Worm (Caenorhabditis elegans) whole organism, L1 larva: Measurements from ENCODE around the gene T24B8.3.

Experiments
- C16A3.4 ChIP-seq: fragments of 150-350 bp; optimal IDR thresholded peaks from 2 replicates; lab custom pipeline; 2014; ENCODE audit warnings: missing biosample characterization, missing genetic modification characterization
- C34B4.2 ChIP-seq: sonication (generic microtip); optimal IDR thresholded peaks from 2 replicates; lab custom pipeline; 2017; ENCODE audit warnings: mild to moderate bottlenecking, missing genetic modification characterization, missing compliant biosample characterization
- F16B12.6 ChIP-seq: fragments of 150-350 bp; optimal IDR thresholded peaks from 2 replicates; lab custom pipeline; 2014; ENCODE audit warnings: missing biosample characterization, missing genetic modification characterization
- Y116A8C.19 ChIP-seq: sonication (generic microtip); optimal IDR thresholded peaks from 2 replicates; lab custom pipeline; 2016; ENCODE audit warnings: missing compliant biosample characterization, missing genetic modification characterization, borderline replicate concordance
- aly-2 ChIP-seq: fragments of 150-350 bp; optimal IDR thresholded peaks from 2 replicates; lab custom pipeline; 2014; ENCODE audit warnings: missing biosample characterization, missing genetic modification characterization
- ceh-88 ChIP-seq: fragments of 200-800 bp; sonication (Bioruptor generic); IDR thresholded peaks from 2 replicates; pipeline ENCODE4 v1.3.6; 2022; ENCODE audit warnings: missing genetic modification characterization, missing compliant biosample characterization
- ceh-90 ChIP-seq: sonication (generic microtip); optimal IDR thresholded peaks from 2 replicates; lab custom pipeline; 2016; ENCODE audit warnings: missing genetic modification characterization, missing compliant biosample characterization
- ces-1 ChIP-seq: fragments of 150-350 bp; optimal IDR thresholded peaks from 2 replicates; lab custom pipeline; 2014; ENCODE audit warnings: missing biosample characterization, missing genetic modification reagents, missing genetic modification characterization
- dsc-1 ChIP-seq: sonication (generic microtip); optimal IDR thresholded peaks from 2 replicates; lab custom pipeline; 2016; ENCODE audit warnings: mild to moderate bottlenecking, missing genetic modification characterization, missing compliant biosample characterization
- efl-1 ChIP-seq, 4 experiments: fragments of 150-350 bp; optimal IDR thresholded peaks in 3 of 4; peaks in 1 of 4; 1 replicate in 1 of 4; 2 replicates in 3 of 4; lab custom pipeline; 2014; ENCODE audit warnings: missing biosample characterization in 2 of 4, missing genetic modification characterization in 2 of 4, missing genetic modification reagents in 2 of 4
- efl-3 ChIP-seq: fragments of 200-800 bp; sonication (Bioruptor generic); optimal IDR thresholded peaks from 2 replicates; lab custom pipeline; 2018; ENCODE audit warnings: mild to moderate bottlenecking, missing genetic modification characterization, missing compliant biosample characterization
- egl-13 ChIP-seq: sonication (generic microtip); optimal IDR thresholded peaks from 2 replicates; lab custom pipeline; 2016; ENCODE audit warnings: missing genotype, missing genetic modification reagents, missing genetic modification characterization, missing compliant biosample characterization
- egl-27 ChIP-seq, 2 experiments: fragments of 150-350 bp in 1 of 2; sonication (generic microtip); optimal IDR thresholded peaks; 3 replicates each; lab custom pipeline; 2017 to 2018; ENCODE audit warnings: missing biosample characterization in 2 of 2, missing genetic modification characterization in 2 of 2, missing genetic modification reagents in 2 of 2
- elt-2 ChIP-seq: sonication (generic microtip); optimal IDR thresholded peaks from 2 replicates; lab custom pipeline; 2016; ENCODE audit warnings: missing genetic modification characterization, mild to moderate bottlenecking, inconsistent platforms, missing compliant biosample characterization, missing genetic modification reagents
- elt-3 ChIP-seq, 6 experiments: fragments of 150-350 bp in 1 of 6; sonication (generic microtip); optimal IDR thresholded peaks; 2 replicates each; lab custom pipeline; 2017 to 2018; ENCODE audit warnings: missing biosample characterization in 6 of 6, missing genetic modification characterization in 6 of 6, inconsistent platforms in 1 of 6
- fkh-10 ChIP-seq: sonication (generic microtip); optimal IDR thresholded peaks from 2 replicates; lab custom pipeline; 2017; ENCODE audit warnings: missing biosample characterization, missing genetic modification reagents, missing genetic modification characterization
- fkh-4 ChIP-seq: sonication (generic microtip); optimal IDR thresholded peaks from 2 replicates; lab custom pipeline; 2016; ENCODE audit warnings: missing compliant biosample characterization, missing genetic modification characterization, borderline replicate concordance
- grh-1 ChIP-seq: fragments of 200-800 bp; sonication (Bioruptor generic); IDR thresholded peaks from 2 replicates; pipeline ENCODE4 v1.3.6; 2022; ENCODE audit warnings: missing genetic modification reagents, missing genetic modification characterization, missing compliant biosample characterization
- hlh-17 ChIP-seq: fragments of 200-800 bp; sonication (Bioruptor generic); optimal IDR thresholded peaks from 2 replicates; lab custom pipeline; 2018; ENCODE audit warnings: missing genetic modification characterization, mild to moderate bottlenecking, missing compliant biosample characterization, moderate library complexity, borderline replicate concordance
- hlh-4 ChIP-seq: sonication (generic microtip); optimal IDR thresholded peaks from 2 replicates; lab custom pipeline; 2016; ENCODE audit warnings: mild to moderate bottlenecking, missing genetic modification characterization, missing compliant biosample characterization
- isw-1 ChIP-seq: fragments of 200-800 bp; sonication (Bioruptor generic); IDR thresholded peaks from 2 replicates; pipeline ENCODE4 v1.3.6; 2022; ENCODE audit warnings: missing genetic modification characterization, missing compliant biosample characterization
- jun-1 ChIP-seq: fragments of 150-350 bp; optimal IDR thresholded peaks from 2 replicates; lab custom pipeline; 2014; ENCODE audit warnings: missing biosample characterization, missing genetic modification reagents, missing genetic modification characterization
- lin-14 ChIP-seq: fragments of 200-800 bp; sonication (Bioruptor generic); optimal IDR thresholded peaks from 2 replicates; lab custom pipeline; 2018; ENCODE audit warnings: mild to moderate bottlenecking, missing genetic modification characterization, moderate library complexity, missing compliant biosample characterization
- lin-15B ChIP-seq: fragments of 150-350 bp; sonication (generic microtip); optimal IDR thresholded peaks from 3 replicates; lab custom pipeline; 2014; ENCODE audit warnings: missing biosample characterization, missing genetic modification characterization
- lin-35 ChIP-seq, 2 experiments: fragments of 150-350 bp; optimal IDR thresholded peaks; 2 replicates each; lab custom pipeline; 2014; ENCODE audit warnings: missing biosample characterization in 2 of 2, missing genetic modification characterization in 2 of 2, missing genetic modification reagents in 2 of 2
- lin-39 ChIP-seq: fragments of 150-350 bp; optimal IDR thresholded peaks from 2 replicates; lab custom pipeline; 2014; ENCODE audit warnings: missing biosample characterization, missing genetic modification reagents, missing genetic modification characterization
- mab-9 ChIP-seq: fragments of 200-800 bp; sonication (Bioruptor generic); IDR thresholded peaks from 2 replicates; pipeline ENCODE4 v1.3.6; 2022; ENCODE audit warnings: missing genetic modification reagents, missing genetic modification characterization, missing compliant biosample characterization
- mdl-1 ChIP-seq, 2 experiments: fragments of 150-350 bp; optimal IDR thresholded peaks; 2 replicates each; lab custom pipeline; 2014 to 2017; ENCODE audit warnings: missing biosample characterization in 2 of 2, missing genetic modification characterization in 2 of 2, inconsistent platforms in 1 of 2
- mef-2 ChIP-seq: fragments of 150-350 bp; optimal IDR thresholded peaks from 2 replicates; lab custom pipeline; 2014; ENCODE audit warnings: missing biosample characterization, missing genetic modification characterization
- mep-1 ChIP-seq: fragments of 150-350 bp; optimal IDR thresholded peaks from 2 replicates; lab custom pipeline; 2014; ENCODE audit warnings: missing biosample characterization, missing genetic modification characterization
- nhr-12 ChIP-seq: sonication (generic microtip); optimal IDR thresholded peaks from 2 replicates; lab custom pipeline; 2017; ENCODE audit warnings: missing biosample characterization, missing genetic modification characterization
- nhr-20 ChIP-seq: sonication (generic microtip); optimal IDR thresholded peaks from 2 replicates; lab custom pipeline; 2016; ENCODE audit warnings: mild to moderate bottlenecking, missing genetic modification characterization, missing compliant biosample characterization
- nhr-237 ChIP-seq: fragments of 150-350 bp; optimal IDR thresholded peaks from 2 replicates; lab custom pipeline; 2014; ENCODE audit warnings: missing biosample characterization, missing genetic modification characterization
- nhr-28 ChIP-seq: fragments of 150-350 bp; optimal IDR thresholded peaks from 2 replicates; lab custom pipeline; 2014; ENCODE audit warnings: missing biosample characterization, missing genetic modification characterization
- nhr-47 ChIP-seq: sonication (generic microtip); optimal IDR thresholded peaks from 2 replicates; lab custom pipeline; 2016; ENCODE audit warnings: mild to moderate bottlenecking, missing genetic modification characterization, moderate library complexity, missing compliant biosample characterization
- nhr-84 ChIP-seq: sonication (generic microtip); optimal IDR thresholded peaks from 2 replicates; lab custom pipeline; 2017; ENCODE audit warnings: missing biosample characterization, missing genetic modification characterization
- pag-3 ChIP-seq: sonication (generic microtip); optimal IDR thresholded peaks from 2 replicates; lab custom pipeline; 2017; ENCODE audit warnings: missing genetic modification characterization, mild to moderate bottlenecking, missing compliant biosample characterization, antibody characterized with exemption, borderline replicate concordance; ENCODE audit not compliant: insufficient read depth
- rnt-1 ChIP-seq: sonication (generic microtip); optimal IDR thresholded peaks from 2 replicates; lab custom pipeline; 2016; ENCODE audit warnings: mild to moderate bottlenecking, missing genetic modification characterization, moderate library complexity, missing compliant biosample characterization
- sptf-1 ChIP-seq: fragments of 150-350 bp; optimal IDR thresholded peaks from 2 replicates; lab custom pipeline; 2014; ENCODE audit warnings: missing biosample characterization, missing genetic modification characterization
- sup-37 ChIP-seq: fragments of 200-800 bp; sonication (Bioruptor generic); optimal IDR thresholded peaks from 2 replicates; lab custom pipeline; 2018; ENCODE audit warnings: mild to moderate bottlenecking, missing genetic modification characterization, missing compliant biosample characterization
- swsn-7 ChIP-seq: sonication (generic microtip); optimal IDR thresholded peaks from 2 replicates; lab custom pipeline; 2016; ENCODE audit warnings: missing genetic modification characterization, missing compliant biosample characterization
- tbx-2 ChIP-seq: sonication (generic microtip); optimal IDR thresholded peaks from 2 replicates; lab custom pipeline; 2016; ENCODE audit warnings: missing genetic modification characterization, missing compliant biosample characterization
- tlp-1 ChIP-seq: fragments of 150-350 bp; optimal IDR thresholded peaks from 2 replicates; lab custom pipeline; 2014; ENCODE audit warnings: missing biosample characterization, missing genetic modification characterization
- unc-86 ChIP-seq: sonication (generic microtip); optimal IDR thresholded peaks from 2 replicates; lab custom pipeline; 2016; ENCODE audit warnings: missing genetic modification characterization, missing compliant biosample characterization
- unc-98 ChIP-seq: fragments of 200-800 bp; sonication (Bioruptor generic); IDR thresholded peaks from 2 replicates; pipeline ENCODE4 v1.3.6; 2022; ENCODE audit warnings: missing genetic modification characterization, missing compliant biosample characterization
- xbp-1 ChIP-seq: sonication (generic microtip); optimal IDR thresholded peaks from 2 replicates; lab custom pipeline; 2016; ENCODE audit warnings: missing genetic modification characterization, missing compliant biosample characterization
- ztf-4 ChIP-seq: fragments of 150-350 bp; optimal IDR thresholded peaks from 2 replicates; lab custom pipeline; 2014; ENCODE audit warnings: missing biosample characterization, missing genetic modification characterization

The T24B8.3 gene

DNA sequence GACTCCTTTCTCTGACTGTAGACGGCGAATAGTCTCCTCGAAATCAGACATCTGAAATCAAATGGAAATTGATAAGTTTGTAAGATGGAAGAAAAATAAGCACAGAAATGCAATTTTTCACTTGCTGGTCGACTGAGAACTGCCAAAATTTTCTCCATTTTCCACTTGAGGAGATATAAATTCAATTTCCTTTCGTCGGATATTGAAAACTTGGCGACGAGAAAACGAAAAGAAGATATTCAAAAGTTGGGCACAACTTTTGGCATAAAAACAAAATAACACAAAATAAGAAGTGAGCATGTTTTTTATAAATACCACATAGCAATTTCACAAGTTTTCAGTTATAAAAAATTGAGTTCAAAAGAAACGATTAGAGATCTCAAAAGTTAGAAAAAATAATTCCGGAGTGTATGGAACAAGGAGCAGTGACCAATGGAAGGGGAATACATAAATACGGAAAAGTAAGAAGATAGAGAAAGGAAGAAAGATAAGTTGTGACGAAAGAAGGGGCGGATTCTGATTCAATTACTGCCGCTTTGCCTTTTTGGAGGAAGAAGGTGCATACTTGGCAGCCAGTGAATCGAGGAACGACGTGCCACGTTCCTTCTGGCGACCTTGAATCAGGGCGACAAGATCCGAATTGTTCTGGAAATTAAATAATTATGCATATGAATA, 46.3 kb upstream of the T24B8.3 start, which contains the start of gene dyrb-1:
Gene dyrb-1, minus strand, starts transcription at position 51 of the 675 bp plus-strand sequence.
- TF ChIP-seq fkh-10 (GFP tag; lab: Kevin White, UChicago) (peak; percentile 20), ces-1 (GFP tag; lab: Kevin White, UChicago) (peak; percentile 47), isw-1 (no peak), lin-14 (peak; percentile 43)

DNA sequence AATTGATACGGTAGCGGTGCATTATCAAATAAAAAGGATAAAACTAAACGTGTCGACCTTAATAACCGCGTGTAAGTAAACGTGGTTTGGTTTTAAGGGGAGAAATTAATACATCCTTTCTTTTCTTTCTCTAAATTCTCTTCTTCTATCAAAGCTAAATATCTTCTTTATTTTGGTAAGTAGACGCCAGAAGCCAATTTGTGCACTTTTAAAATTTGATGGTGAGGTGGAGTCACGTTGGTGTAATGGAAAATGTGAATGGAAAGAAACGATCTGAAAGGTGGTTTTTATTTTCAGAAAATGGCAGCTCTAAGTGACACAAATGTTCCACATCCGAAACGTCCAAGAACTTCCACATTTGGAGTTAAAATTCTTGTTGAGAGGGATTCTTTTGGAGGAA, 39.9 kb upstream of the T24B8.3 start, which contains the start of gene T24H10.5:
Gene T24H10.5, plus strand, starts transcription at position 301 of the 400 bp plus-strand sequence.
- TF ChIP-seq fkh-10 (GFP tag; lab: Kevin White, UChicago) (no peak), nhr-20 (no peak), lin-15B (tag; lab: Kevin White, UChicago) (no peak), efl-1 (optimal IDR thresholded peaks at IDR 0.05; lab: Kevin White, UChicago) (no peak), efl-1 (GFP tag; optimal IDR thresholded peaks at IDR 0.05 in 1 of 2; lab: Kevin White, UChicago) (peak in 1 of 2 experiments; percentile 48), xbp-1 (tag; lab: Kevin White, UChicago) (no peak)

DNA sequence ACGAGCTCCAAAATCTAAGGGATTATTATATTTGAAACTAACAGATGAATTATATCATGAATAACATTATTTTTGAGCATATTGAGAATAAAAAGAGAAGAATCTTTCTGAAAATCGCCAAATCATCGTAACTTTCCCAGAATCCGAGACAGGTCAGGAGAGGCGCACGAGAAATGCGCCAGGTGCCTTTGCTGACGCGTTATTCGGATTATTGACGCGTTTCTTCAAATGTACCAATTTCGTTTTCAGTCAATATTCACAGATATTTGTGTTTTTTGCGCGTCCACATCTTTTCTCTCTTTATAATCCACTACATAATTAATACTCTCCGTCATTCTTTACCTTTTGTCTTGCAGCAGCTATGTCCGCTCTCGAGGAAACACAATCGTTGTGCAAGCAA, 38.1 kb upstream of the T24B8.3 start, which contains the start of gene T24H10.1:
Gene T24H10.1, plus strand, starts transcription at position 355 of the 400 bp plus-strand sequence.
- peak; percentile 20 for TF ChIP-seq pag-3
- TF ChIP-seq hlh-4 (tag; lab: Kevin White, UChicago): no peak
- TF ChIP-seq fkh-10 (GFP tag; lab: Kevin White, UChicago): no peak
- peak; percentile 68 for TF ChIP-seq C16A3.4 (tag; lab: Kevin White, UChicago)
- TF ChIP-seq ztf-4 (tag; lab: Kevin White, UChicago): peak; percentile 36
- TF ChIP-seq sptf-1: no peak
- TF ChIP-seq egl-13 (tag; lab: Kevin White, UChicago): peak; percentile 48
- no peak for TF ChIP-seq fkh-4 (tag; lab: Kevin White, UChicago)
- peak; percentile 25 for TF ChIP-seq mef-2 (tag; lab: Kevin White, UChicago)
- TF ChIP-seq swsn-7 (tag; lab: Kevin White, UChicago): peak; percentile 81
- TF ChIP-seq sup-37 (GFP tag; lab: Kevin White, UChicago): peak; percentile 58
- no peak for TF ChIP-seq egl-27 (tag; optimal IDR thresholded peaks at IDR 0.05; lab: Kevin White, UChicago)
- no peak for TF ChIP-seq nhr-12 (tag; lab: Kevin White, UChicago)
- TF ChIP-seq unc-98 (GFP tag; lab: Robert Waterston, UW): no peak
- TF ChIP-seq aly-2 (tag; lab: Kevin White, UChicago): peak; percentile 36
- peak; percentile 71 for TF ChIP-seq unc-86 (tag; lab: Kevin White, UChicago)
- no peak for TF ChIP-seq hlh-17 (GFP tag; lab: Kevin White, UChicago)
- TF ChIP-seq C34B4.2 (tag; lab: Kevin White, UChicago): no peak
- TF ChIP-seq dsc-1: peak; percentile 80
- TF ChIP-seq ceh-88 (GFP tag; lab: Robert Waterston, UW): no peak
- TF ChIP-seq nhr-28 (tag; lab: Kevin White, UChicago): no peak
- TF ChIP-seq efl-3 (GFP tag; lab: Kevin White, UChicago): no peak
- peak; percentile 38 for TF ChIP-seq jun-1 (tag; lab: Kevin White, UChicago)
- TF ChIP-seq elt-3 (tag; optimal IDR thresholded peaks at IDR 0.05; lab: Kevin White, UChicago): peak in 1 of 6 experiments; percentile 51
- no peak for TF ChIP-seq nhr-84 (tag; lab: Kevin White, UChicago)
- peak; percentile 89 for TF ChIP-seq mep-1 (tag; lab: Kevin White, UChicago)
- peak; percentile 54 for TF ChIP-seq grh-1 (GFP tag; lab: Robert Waterston, UW)
- TF ChIP-seq xbp-1 (tag; lab: Kevin White, UChicago): peak; percentile 71
- TF ChIP-seq tlp-1 (tag; lab: Kevin White, UChicago): no peak
- TF ChIP-seq rnt-1 (tag; lab: Kevin White, UChicago): peak; percentile 89
- TF ChIP-seq ceh-90 (tag; lab: Kevin White, UChicago): no peak
- TF ChIP-seq F16B12.6 (tag; lab: Kevin White, UChicago): peak; percentile 58
- peak; percentile 11 for TF ChIP-seq elt-2 (tag; lab: Kevin White, UChicago)
- peak in 1 of 2 experiments; percentile 20 for TF ChIP-seq mdl-1 (tag; optimal IDR thresholded peaks at IDR 0.05; lab: Kevin White, UChicago)
- peak; percentile 82 to 87 for TF ChIP-seq lin-35 (GFP tag; optimal IDR thresholded peaks at IDR 0.05; lab: Kevin White, UChicago)
- TF ChIP-seq mab-9: no peak
- peak; percentile 71 for TF ChIP-seq tbx-2 (tag; lab: Kevin White, UChicago)
- TF ChIP-seq nhr-47 (tag; lab: Kevin White, UChicago): peak; percentile 85
- peak; percentile 45 for TF ChIP-seq lin-39 (tag; lab: Kevin White, UChicago)
- TF ChIP-seq Y116A8C.19 (tag; lab: Kevin White, UChicago): no peak
- no peak for TF ChIP-seq nhr-237 (tag; lab: Kevin White, UChicago)
